Worm (Caenorhabditis elegans): Measurements from ENCODE around the gene C01G10.14.
"Not testable (repeated sequence)": the region's sequence is repeated elsewhere in the genome, so short reads cannot be mapped to it uniquely, and the experiment has no call there.

The C01G10.14 gene

DNA sequence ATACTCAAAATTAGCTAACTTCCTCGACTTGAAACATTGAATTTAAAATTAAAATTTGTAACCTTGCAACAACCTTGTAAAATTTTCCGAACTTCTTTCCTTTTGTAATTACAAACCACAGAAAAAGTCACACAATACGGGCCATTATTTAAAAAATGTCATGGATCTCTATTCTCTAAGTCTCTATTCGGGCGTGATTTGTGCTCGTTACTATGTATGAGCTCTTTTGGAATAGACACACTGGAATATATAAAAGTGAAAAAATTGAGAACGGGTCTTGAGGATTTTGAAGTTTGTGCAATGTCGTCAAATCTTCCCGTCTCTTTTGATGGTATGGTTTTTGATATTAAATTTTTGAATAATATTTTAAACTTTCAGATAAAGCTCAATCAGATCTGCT is 22.2 kb upstream of the C01G10.14 start, which contains the start of gene srr-7:
Gene srr-7, plus strand, starts transcription at position 301 of the 400 bp plus-strand sequence.
- no peak for TF ChIP-seq dao-5 (tag; optimal IDR thresholded peaks at IDR 0.05)
- no peak for TF ChIP-seq him-1 (tag; optimal IDR thresholded peaks at IDR 0.05)
- TF ChIP-seq W03F9.2 (tag; optimal IDR thresholded peaks at IDR 0.05): no peak

DNA sequence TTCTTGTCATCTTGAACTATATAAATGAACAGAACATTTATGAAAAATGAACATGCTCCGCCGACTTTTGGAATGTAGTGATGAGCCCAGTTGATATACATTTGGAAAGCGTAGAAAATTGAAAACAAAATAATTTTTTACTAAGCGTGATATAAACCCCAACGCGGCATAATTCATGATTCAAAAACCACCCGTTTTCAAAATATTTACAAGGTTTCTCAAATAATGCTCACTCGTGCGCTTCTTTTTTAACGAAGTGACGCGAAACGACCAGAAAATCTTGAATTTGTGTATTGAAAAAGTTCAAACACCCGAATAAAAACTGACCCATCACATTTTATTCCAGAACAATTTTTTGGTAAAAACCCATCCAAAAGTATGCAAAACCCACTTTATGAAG is 21.7 kb upstream of the C01G10.14 start, which contains the start of gene srj-27:
Gene srj-27, minus strand, starts transcription at position 101 of the 400 bp plus-strand sequence.
- TF ChIP-seq dao-5 (tag; optimal IDR thresholded peaks at IDR 0.05) (no peak), W03F9.2 (tag; optimal IDR thresholded peaks at IDR 0.05) (no peak), him-1 (tag; optimal IDR thresholded peaks at IDR 0.05) (no peak)

DNA sequence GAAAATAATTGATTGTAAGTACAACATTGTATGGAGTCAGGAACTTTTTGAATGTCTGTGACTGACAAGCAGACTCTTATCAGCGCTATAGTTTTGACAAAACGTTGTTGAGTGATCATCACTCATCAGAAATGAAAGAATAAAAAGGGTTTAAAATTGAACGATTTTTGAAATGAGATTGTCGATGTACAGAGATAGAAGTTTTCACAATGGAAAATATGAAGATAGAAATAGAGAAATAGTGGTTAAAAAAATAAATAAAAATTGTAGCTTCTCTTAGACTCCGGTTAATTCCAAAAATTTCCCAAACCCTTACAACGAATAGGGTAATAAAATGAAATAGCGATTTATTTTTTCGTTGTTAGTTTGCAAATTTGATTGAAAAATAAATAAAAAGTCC is 19.4 kb upstream of the C01G10.14 start, which contains the start of gene ugt-30:
Gene ugt-30, minus strand, starts transcription at position 101 of the 400 bp plus-strand sequence.
- TF ChIP-seq him-1, W03F9.2, dao-5 (tag; optimal IDR thresholded peaks at IDR 0.05): not testable (repeated sequence)

DNA sequence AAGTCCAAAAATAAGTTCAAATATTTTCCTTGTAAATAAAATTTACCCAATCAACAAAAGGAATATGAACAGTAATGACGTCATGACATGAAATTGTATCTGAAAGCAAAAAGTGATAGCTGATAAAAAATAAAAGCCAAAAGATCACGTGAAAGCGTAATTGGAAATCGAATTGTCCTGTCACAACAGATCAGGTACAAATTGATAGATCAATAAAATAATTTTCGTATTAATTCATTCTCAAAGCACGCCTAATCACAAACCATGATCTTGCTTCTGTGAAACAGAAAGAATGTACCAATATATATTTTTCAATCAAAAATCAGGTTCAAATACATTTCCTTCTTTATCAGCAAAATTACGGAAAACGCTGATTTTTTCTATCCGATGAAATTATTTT is 13.8 kb upstream of the C01G10.14 start, which contains the start of gene flor-1:
Gene flor-1, minus strand, starts transcription at position 101 of the 400 bp plus-strand sequence.
- no peak for TF ChIP-seq him-1 (tag; optimal IDR thresholded peaks at IDR 0.05)
- TF ChIP-seq W03F9.2 (tag; optimal IDR thresholded peaks at IDR 0.05): no peak
- TF ChIP-seq dao-5 (tag; optimal IDR thresholded peaks at IDR 0.05): no peak

DNA sequence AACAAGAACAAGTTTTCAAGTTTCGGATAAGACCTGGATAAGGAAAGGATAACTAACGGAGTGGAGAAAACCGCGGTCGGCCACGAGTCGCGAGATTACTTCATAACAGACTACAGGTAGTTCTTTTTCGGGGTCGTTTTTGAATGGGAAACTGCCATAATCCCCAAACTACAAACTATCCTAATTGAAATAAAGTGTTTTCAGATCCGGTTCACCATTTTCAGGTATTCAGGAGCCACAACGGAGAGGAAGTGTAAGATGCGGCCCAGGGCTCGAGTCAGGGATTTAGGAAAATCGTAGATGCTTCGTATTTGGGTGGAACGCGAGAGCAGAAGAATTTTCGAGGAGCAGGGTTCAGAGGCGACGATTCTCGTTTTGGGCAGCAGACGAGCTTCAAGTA is 10.2 kb upstream of the C01G10.14 start, which contains the start of gene T01G5.8:
Gene T01G5.8, plus strand, starts transcription at position 301 of the 400 bp plus-strand sequence.
- TF ChIP-seq dao-5, him-1, W03F9.2 (tag; optimal IDR thresholded peaks at IDR 0.05): not testable (repeated sequence)

DNA sequence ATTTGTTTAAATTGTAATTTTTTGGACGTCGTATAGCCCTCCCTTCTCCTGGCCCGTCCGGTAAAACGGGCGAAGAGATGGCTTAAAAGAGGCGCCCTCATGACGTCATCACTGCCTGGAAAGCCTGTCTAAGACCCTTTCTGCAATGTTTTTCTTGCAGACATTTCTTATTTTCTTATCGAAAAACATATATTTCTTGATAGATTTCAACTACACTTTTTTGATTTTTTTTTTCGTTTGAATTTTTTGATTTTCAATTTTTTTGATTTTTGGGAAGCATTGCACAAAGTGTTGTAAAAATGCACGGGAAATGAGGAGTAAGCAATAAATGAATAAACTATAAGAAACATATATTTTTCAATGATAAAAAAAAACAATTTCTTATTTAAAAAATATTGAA is 8.2 kb upstream of the C01G10.14 start, which contains the start of gene T01G5.6:
Gene T01G5.6, minus strand, starts transcription at position 101 of the 400 bp plus-strand sequence.
- TF ChIP-seq dao-5 (tag; optimal IDR thresholded peaks at IDR 0.05) (no peak), W03F9.2 (tag; optimal IDR thresholded peaks at IDR 0.05) (no peak), him-1 (tag; optimal IDR thresholded peaks at IDR 0.05) (no peak)

DNA sequence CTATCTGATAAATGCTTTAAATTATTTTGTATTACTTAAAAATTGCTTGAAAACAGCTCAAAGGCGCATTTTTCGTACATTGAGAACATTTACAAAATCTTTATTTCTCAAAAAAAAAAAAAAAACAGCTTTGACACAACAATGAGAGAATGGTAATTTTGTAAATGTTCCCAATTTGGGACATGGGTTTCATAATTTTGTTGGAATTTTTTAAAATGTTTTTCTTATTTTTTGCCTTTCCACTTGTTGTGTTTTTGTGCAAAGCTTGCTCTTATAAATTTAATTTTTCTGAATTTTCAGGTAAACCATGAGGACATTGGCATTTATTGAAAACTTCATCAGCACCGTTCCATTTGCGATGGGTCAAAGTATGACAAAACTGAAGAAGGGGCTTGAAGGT is 5.9 kb upstream of the C01G10.14 start, which contains the start of gene T01G5.7:
Gene T01G5.7, plus strand, starts transcription at position 301 of the 400 bp plus-strand sequence.
- TF ChIP-seq dao-5 (tag; optimal IDR thresholded peaks at IDR 0.05): no peak
- no peak for TF ChIP-seq him-1 (tag; optimal IDR thresholded peaks at IDR 0.05)
- no peak for TF ChIP-seq W03F9.2 (tag; optimal IDR thresholded peaks at IDR 0.05)

DNA sequence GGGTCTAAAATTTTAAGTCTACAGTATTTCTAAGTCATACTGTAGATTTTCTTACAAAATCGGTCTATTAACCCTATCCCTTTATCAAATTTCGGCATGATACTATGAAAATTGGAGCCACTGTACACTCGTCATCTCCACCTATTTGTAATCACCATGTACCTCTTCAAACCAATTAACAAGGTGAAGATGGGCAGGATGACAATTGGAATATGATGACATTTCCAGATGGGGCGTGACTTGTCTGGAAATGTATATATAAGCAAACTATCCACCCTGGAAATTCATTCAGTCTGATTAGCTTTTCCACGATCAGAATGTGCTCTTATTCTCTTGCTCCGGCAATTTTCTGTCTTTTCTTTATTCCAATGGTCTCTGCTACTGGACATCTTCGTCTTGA is 3.5 kb upstream of the C01G10.14 start, which contains the start of gene Y75B12A.2:
Gene Y75B12A.2, plus strand, starts transcription at position 301 of the 400 bp plus-strand sequence.
- TF ChIP-seq W03F9.2 (tag; optimal IDR thresholded peaks at IDR 0.05) (no peak), dao-5 (tag; optimal IDR thresholded peaks at IDR 0.05) (no peak), him-1 (tag; optimal IDR thresholded peaks at IDR 0.05) (no peak)

DNA sequence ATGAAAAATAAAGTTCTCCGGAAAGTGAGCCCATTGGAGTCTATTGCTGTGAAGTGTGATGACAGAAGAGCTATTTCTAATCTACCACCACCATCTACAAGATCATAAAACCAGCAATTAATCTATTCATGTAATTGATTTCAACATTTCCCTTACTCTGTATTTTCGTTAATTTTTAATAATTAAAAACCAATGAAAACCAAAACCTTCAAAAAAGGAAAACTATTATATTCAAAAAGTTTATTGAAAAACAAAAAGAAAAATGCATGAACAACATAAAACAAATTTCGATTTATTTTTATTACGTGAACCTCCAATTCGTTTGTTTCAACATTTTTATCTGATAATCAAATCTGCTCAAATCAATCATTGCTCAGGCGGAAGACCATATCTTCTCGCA is 6.3 kb downstream of the C01G10.14 start, which contains the start of gene C01G10.1:
Gene C01G10.1, plus strand, starts transcription at position 301 of the 400 bp plus-strand sequence.
- no peak for TF ChIP-seq dao-5 (tag; optimal IDR thresholded peaks at IDR 0.05)
- no peak for TF ChIP-seq W03F9.2 (tag; optimal IDR thresholded peaks at IDR 0.05)
- TF ChIP-seq him-1 (tag; optimal IDR thresholded peaks at IDR 0.05): no peak

DNA sequence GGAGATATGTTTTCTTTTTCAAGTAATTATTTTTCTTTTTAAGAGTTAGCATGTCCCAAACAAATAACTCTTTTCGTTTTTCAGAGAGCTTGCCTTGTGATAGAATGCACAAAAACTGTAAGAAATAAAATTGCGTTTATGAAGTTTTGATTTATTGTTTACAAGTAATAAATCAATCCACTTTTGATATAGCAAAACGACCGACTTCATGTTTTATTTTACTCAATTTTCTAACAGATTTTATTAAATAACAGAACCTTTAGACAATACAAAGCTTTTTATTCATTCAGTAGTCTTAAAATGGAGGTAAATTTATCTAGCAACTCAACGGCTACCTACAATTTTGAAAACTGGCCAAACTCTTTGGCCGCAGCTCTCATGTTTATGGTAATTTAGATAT is 11.0 kb downstream of the C01G10.14 start, which contains the start of gene srx-78:
Gene srx-78, plus strand, starts transcription at position 301 of the 400 bp plus-strand sequence.
- no peak for TF ChIP-seq W03F9.2 (tag; optimal IDR thresholded peaks at IDR 0.05)
- no peak for TF ChIP-seq dao-5 (tag; optimal IDR thresholded peaks at IDR 0.05)
- no peak for TF ChIP-seq him-1 (tag; optimal IDR thresholded peaks at IDR 0.05)

DNA sequence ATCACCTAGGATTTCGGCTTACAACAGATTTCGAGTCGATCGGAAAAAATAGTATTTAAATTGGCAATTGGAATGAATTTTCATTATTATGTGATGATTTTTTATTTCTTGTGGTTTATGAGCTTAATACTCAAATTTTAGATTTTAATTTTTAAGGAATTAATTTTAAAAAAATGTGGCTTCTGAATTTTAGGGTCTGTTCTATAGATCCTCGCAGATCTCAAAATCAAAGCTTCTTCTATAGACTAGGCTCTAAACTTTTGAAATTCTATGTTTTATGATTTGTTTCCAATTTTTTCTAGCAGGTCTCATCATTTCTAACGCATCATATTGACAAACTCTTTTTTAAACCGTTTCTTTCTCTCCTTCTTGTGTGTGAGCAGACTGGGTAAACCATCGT is 13.1 kb downstream of the C01G10.14 start, which contains the start of gene txt-12:
Gene txt-12, plus strand, starts transcription at position 301 of the 400 bp plus-strand sequence.
- TF ChIP-seq him-1 (tag; optimal IDR thresholded peaks at IDR 0.05) (no peak), dao-5 (tag; optimal IDR thresholded peaks at IDR 0.05) (no peak), W03F9.2 (tag; optimal IDR thresholded peaks at IDR 0.05) (no peak)

DNA sequence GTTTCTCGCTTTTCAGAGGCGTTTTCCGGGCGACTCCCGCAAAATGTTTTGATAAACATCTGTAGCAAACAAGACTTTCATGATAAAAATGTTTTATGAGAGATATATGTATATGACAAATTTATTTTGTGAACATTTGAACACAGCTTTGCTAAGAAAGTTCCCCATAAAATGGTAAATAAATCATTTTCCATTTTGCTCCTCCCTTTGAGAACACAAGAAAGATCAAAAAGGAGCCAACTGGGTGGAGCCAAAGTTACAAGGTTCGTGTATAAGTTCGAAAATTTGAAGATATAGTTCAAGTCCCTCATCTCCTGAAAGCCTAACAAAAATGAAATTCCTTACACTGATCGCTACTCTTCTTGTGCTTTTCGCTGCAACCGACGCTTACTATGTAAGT is 15.3 kb downstream of the C01G10.14 start, which contains the start of gene C01G10.17:
Gene C01G10.17, plus strand, starts transcription at position 301 of the 400 bp plus-strand sequence.
- TF ChIP-seq W03F9.2 (tag; optimal IDR thresholded peaks at IDR 0.05) (no peak), dao-5 (tag; optimal IDR thresholded peaks at IDR 0.05) (no peak), him-1 (tag; optimal IDR thresholded peaks at IDR 0.05) (no peak)

DNA sequence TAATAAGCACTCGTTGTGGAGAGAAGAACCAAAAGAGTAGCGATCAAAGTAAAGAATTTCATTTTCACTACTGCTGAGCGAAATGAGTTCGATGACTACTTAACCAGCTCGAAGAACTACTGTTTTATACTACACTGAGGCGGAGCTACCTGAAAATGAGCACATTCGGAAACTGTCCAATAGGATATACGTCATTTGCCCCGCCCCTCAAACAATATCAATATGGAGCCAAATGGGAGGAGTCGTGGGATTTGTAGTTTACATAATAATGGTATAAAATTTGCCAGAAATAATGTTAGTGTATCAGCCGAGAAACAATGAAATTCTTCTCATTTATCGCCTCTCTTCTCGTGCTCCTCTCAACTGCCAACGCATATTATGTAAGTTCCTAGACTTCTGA is 16.3 kb downstream of the C01G10.14 start, which contains the start of the genes C01G10.5 and C01G10.4:
Gene C01G10.5, minus strand, starts transcription at position 101 of the 400 bp plus-strand sequence.
Gene C01G10.4, plus strand, starts transcription at position 303 of the 400 bp plus-strand sequence.
- TF ChIP-seq W03F9.2 (tag; optimal IDR thresholded peaks at IDR 0.05): no peak
- no peak for TF ChIP-seq dao-5 (tag; optimal IDR thresholded peaks at IDR 0.05)
- no peak for TF ChIP-seq him-1 (tag; optimal IDR thresholded peaks at IDR 0.05)

DNA sequence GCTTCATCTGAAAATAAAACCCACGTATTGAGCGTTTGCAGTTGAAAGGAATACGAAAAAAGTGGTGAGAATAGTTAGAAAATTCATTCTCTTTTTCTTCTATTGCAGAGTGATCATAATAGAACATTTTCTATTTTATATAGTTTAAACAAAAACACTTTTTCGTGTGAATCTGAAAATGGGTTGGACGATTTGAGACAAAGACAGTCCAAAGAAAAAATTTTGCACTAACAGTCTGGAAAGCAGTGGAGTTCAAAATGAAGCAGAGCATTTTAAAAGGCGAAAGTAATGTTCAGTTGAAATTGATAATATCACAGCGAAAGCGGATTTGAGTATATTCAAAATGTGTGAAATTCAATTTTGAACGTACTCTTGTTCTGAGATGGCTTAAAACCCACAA is 17.1 kb downstream of the C01G10.14 start, which contains the start of gene C01G10.18:
Gene C01G10.18, minus strand, starts transcription at position 101 of the 400 bp plus-strand sequence.
- TF ChIP-seq him-1 (tag; optimal IDR thresholded peaks at IDR 0.05) (no peak), W03F9.2 (tag; optimal IDR thresholded peaks at IDR 0.05) (no peak), dao-5 (tag; optimal IDR thresholded peaks at IDR 0.05) (no peak)
